Fruit fly (Drosophila melanogaster) whole organism: Measurements from ENCODE around the gene CG6432.

Experiments
- CG8478 ChIP-seq: fragments of >200 bp; optimal IDR thresholded peaks from 2 replicates; lab custom pipeline; 2018; ENCODE audit warnings: inconsistent platforms
- Dll ChIP-seq: fragments of >200 bp; optimal IDR thresholded peaks from 2 replicates; lab custom pipeline; 2017
- EcR ChIP-seq, 2 experiments: fragments of >200 bp; optimal IDR thresholded peaks; 2 replicates each; lab custom pipeline; 2017; ENCODE audit warnings: missing biosample characterization in 2 of 2, missing genetic modification characterization in 2 of 2, missing genetic modification reagents in 2 of 2
- pan ChIP-seq: fragments of >200 bp; optimal IDR thresholded peaks from 2 replicates; lab custom pipeline; 2017
- psq ChIP-seq: fragments of >200 bp; optimal IDR thresholded peaks from 2 replicates; lab custom pipeline; 2017
- usp ChIP-seq: fragments of >200 bp; optimal IDR thresholded peaks from 2 replicates; lab custom pipeline; 2017; ENCODE audit warnings: missing biosample characterization, missing genetic modification characterization, mixed read lengths

- TF ChIP-seq Dll (no peak), CG8478 (peak; percentile 12), psq (lab: Kevin White, UChicago) (no peak), usp (no peak), EcR (GFP tag; optimal IDR thresholded peaks at IDR 0.05; lab: Kevin White, UChicago) (no peak), pan (no peak)
Observed at dm6 chr3R:24320342-24320711, 16.4 kb upstream of the CG6432 start.
